Worm (Caenorhabditis elegans): ENCODE data around the gene T27A10.6.

DNA sequence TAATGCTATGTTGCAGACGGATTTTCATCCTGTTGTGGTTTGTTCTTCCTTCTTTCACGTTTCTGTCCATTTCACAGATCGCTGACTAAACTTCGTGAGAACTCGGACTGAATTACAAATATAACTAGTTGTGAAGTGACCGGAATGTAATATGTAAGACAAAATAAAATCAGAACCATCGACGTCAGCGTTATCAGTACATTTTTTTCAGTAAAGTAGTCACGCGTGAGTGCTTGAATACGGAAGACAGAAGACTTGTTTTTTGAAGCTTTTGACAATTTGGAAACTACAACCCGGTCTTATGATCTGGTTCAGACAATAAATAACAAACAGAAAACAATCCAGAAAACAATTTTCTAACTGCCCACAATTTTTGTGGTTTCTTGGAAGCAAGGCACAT is 14.3 kb downstream of the T27A10.6 start:
- TF ChIP-seq unc-62 (GFP tag; optimal IDR thresholded peaks at IDR 0.05): no peak
- TF ChIP-seq nhr-28 (tag; optimal IDR thresholded peaks at IDR 0.05): no peak

Data from whole organism, mixed stage, embryonic.